Fruit fly (Drosophila melanogaster) whole organism, embryonic: ENCODE results near the gene CG15012.

Experiments
- ATbp ChIP-seq: fragments of 200-800 bp; sonication (Bioruptor generic); optimal IDR thresholded peaks from 2 replicates; lab custom pipeline; 2017; ENCODE audit warnings: missing biosample characterization, mild to moderate bottlenecking, missing genetic modification characterization, missing genetic modification reagents
- Atf-2 ChIP-seq: fragments of 200-800 bp; sonication (Bioruptor generic); optimal IDR thresholded peaks from 2 replicates; lab custom pipeline; 2016; ENCODE audit warnings: missing biosample characterization, missing genetic modification characterization
- B-H2 ChIP-seq: fragments of 200-800 bp; sonication (Bioruptor generic); optimal IDR thresholded peaks from 2 replicates; lab custom pipeline; 2018; ENCODE audit warnings: missing biosample characterization, mild to moderate bottlenecking, missing genetic modification characterization
- BEAF-32 ChIP-seq: fragments of 200-800 bp; sonication (Bioruptor generic); optimal IDR thresholded peaks from 3 replicates; lab custom pipeline; 2017; ENCODE audit warnings: missing biosample characterization, missing genetic modification characterization, mild to moderate bottlenecking, moderate library complexity, missing genetic modification reagents
- CG11398 ChIP-seq: fragments of 200-800 bp; sonication (Bioruptor generic); optimal IDR thresholded peaks from 2 replicates; lab custom pipeline; 2016; ENCODE audit warnings: missing biosample characterization, missing genetic modification characterization
- CG11560 ChIP-seq: fragments of 200-800 bp; sonication (Bioruptor generic); IDR thresholded peaks from 3 replicates; pipeline ENCODE4 v1.3.6; 2022; ENCODE audit warnings: missing biosample characterization, missing genetic modification characterization
- CG12104 ChIP-seq: fragments of 200-800 bp; sonication (Bioruptor generic); optimal IDR thresholded peaks from 3 replicates; lab custom pipeline; 2016; ENCODE audit warnings: missing biosample characterization, missing genetic modification characterization
- CG15514 ChIP-seq: fragments of 200-800 bp; sonication (Bioruptor generic); optimal IDR thresholded peaks from 3 replicates; lab custom pipeline; 2017; ENCODE audit warnings: missing biosample characterization, missing genetic modification characterization, mild to moderate bottlenecking, moderate library complexity, missing genetic modification reagents
- CG1792 ChIP-seq: fragments of 200-800 bp; sonication (Bioruptor generic); optimal IDR thresholded peaks from 2 replicates; lab custom pipeline; 2016; ENCODE audit warnings: missing biosample characterization, missing genetic modification characterization
- CG3163 ChIP-seq: fragments of 200-800 bp; sonication (Bioruptor generic); optimal IDR thresholded peaks from 3 replicates; lab custom pipeline; 2016; ENCODE audit warnings: missing biosample characterization, missing genetic modification characterization
- CG32767 ChIP-seq: fragments of 200-800 bp; sonication (Bioruptor generic); IDR thresholded peaks from 2 replicates; pipeline ENCODE4 v1.3.6; 2022; ENCODE audit warnings: missing biosample characterization, missing genetic modification characterization
- CG34422 ChIP-seq: fragments of 200-800 bp; sonication (Bioruptor generic); IDR thresholded peaks from 3 replicates; pipeline ENCODE4 v1.3.6; 2022; ENCODE audit warnings: missing biosample characterization, missing genetic modification characterization
- CG4617 ChIP-seq: fragments of 200-800 bp; sonication (Bioruptor generic); optimal IDR thresholded peaks from 3 replicates; lab custom pipeline; 2016; ENCODE audit warnings: missing biosample characterization, missing genetic modification characterization, borderline replicate concordance
- CG5245 ChIP-seq: fragments of 200-800 bp; sonication (Bioruptor generic); optimal IDR thresholded peaks from 3 replicates; lab custom pipeline; 2016; ENCODE audit warnings: missing biosample characterization, missing genetic modification characterization
- CG7786 ChIP-seq: fragments of 200-800 bp; sonication (Bioruptor generic); optimal IDR thresholded peaks from 2 replicates; lab custom pipeline; 2016; ENCODE audit warnings: missing biosample characterization, missing genetic modification characterization
- CG8089 ChIP-seq: fragments of 200-800 bp; sonication (Bioruptor generic); optimal IDR thresholded peaks from 3 replicates; lab custom pipeline; 2016; ENCODE audit warnings: missing biosample characterization, missing genetic modification characterization
- CG8388 ChIP-seq: fragments of 200-800 bp; sonication (Bioruptor generic); optimal IDR thresholded peaks from 2 replicates; lab custom pipeline; 2019; ENCODE audit warnings: missing biosample characterization, mild to moderate bottlenecking, missing genetic modification characterization, moderate library complexity
- CG8924 ChIP-seq: fragments of 200-800 bp; optimal IDR thresholded peaks from 3 replicates; lab custom pipeline; 2019; ENCODE audit warnings: missing biosample characterization, mild to moderate bottlenecking, missing genetic modification characterization, moderate library complexity
- CG9609 ChIP-seq: fragments of 200-800 bp; sonication (Bioruptor generic); optimal IDR thresholded peaks from 3 replicates; lab custom pipeline; 2016; ENCODE audit warnings: missing biosample characterization, missing genetic modification characterization
- CG9797 ChIP-seq: fragments of 200-800 bp; sonication (Bioruptor generic); optimal IDR thresholded peaks from 3 replicates; lab custom pipeline; 2018; ENCODE audit warnings: missing biosample characterization, mild to moderate bottlenecking, missing genetic modification characterization
- Dip2 ChIP-seq: fragments of 200-800 bp; sonication (Bioruptor generic); IDR thresholded peaks from 2 replicates; pipeline ENCODE4 v1.3.6; 2022; ENCODE audit warnings: missing biosample characterization, missing genetic modification characterization
- Hand ChIP-seq: fragments of 200-800 bp; sonication (Bioruptor generic); optimal IDR thresholded peaks from 2 replicates; lab custom pipeline; 2017; ENCODE audit warnings: mild to moderate bottlenecking, missing biosample characterization, missing genetic modification reagents, missing genetic modification characterization
- HmgD ChIP-seq: fragments of 200-800 bp; sonication (Bioruptor generic); optimal IDR thresholded peaks from 3 replicates; lab custom pipeline; 2016; ENCODE audit warnings: missing biosample characterization, missing genetic modification characterization
- Hsf ChIP-seq: fragments of 200-800 bp; sonication (Bioruptor generic); optimal IDR thresholded peaks from 3 replicates; lab custom pipeline; 2016; ENCODE audit warnings: missing biosample characterization, missing genetic modification characterization
- MESR4 ChIP-seq: fragments of 200-800 bp; sonication (Bioruptor generic); optimal IDR thresholded peaks from 2 replicates; lab custom pipeline; 2018; ENCODE audit warnings: missing biosample characterization, mild to moderate bottlenecking, missing genetic modification characterization, moderate library complexity
- Scr ChIP-seq: fragments of 200-800 bp; sonication (Bioruptor generic); IDR thresholded peaks from 2 replicates; pipeline ENCODE4 v1.3.6; 2022; ENCODE audit warnings: missing biosample characterization, missing genetic modification characterization; ENCODE audit not compliant: partially characterized antibody
- Sin3A ChIP-seq: fragments of >200 bp; optimal IDR thresholded peaks from 2 replicates; lab custom pipeline; 2018
- Sox100B ChIP-seq: fragments of 200-800 bp; sonication (Bioruptor generic); optimal IDR thresholded peaks from 3 replicates; lab custom pipeline; 2018; ENCODE audit warnings: missing biosample characterization, mild to moderate bottlenecking, missing genetic modification characterization
- Sry-β ChIP-seq: fragments of 200-800 bp; sonication (Bioruptor generic); optimal IDR thresholded peaks from 2 replicates; lab custom pipeline; 2018; ENCODE audit warnings: missing biosample characterization, mild to moderate bottlenecking, missing genetic modification characterization, moderate library complexity
- ara ChIP-seq: fragments of 200-800 bp; sonication (Bioruptor generic); IDR thresholded peaks from 2 replicates; pipeline ENCODE4 v1.3.6; 2022; ENCODE audit warnings: missing biosample characterization, missing genetic modification characterization
- bbx ChIP-seq: fragments of 200-800 bp; sonication (Bioruptor generic); IDR thresholded peaks from 2 replicates; pipeline ENCODE4 v1.3.6; 2022; ENCODE audit warnings: missing biosample characterization, missing genetic modification characterization; ENCODE audit not compliant: partially characterized antibody
- bcd ChIP-seq: fragments of 200-800 bp; sonication (Bioruptor generic); optimal IDR thresholded peaks from 2 replicates; lab custom pipeline; 2017; ENCODE audit warnings: missing biosample characterization, mild to moderate bottlenecking, missing genetic modification characterization
- bigmax ChIP-seq: fragments of 200-800 bp; sonication (Bioruptor generic); optimal IDR thresholded peaks from 2 replicates; lab custom pipeline; 2018; ENCODE audit warnings: missing biosample characterization, mild to moderate bottlenecking, missing genetic modification characterization
- croc ChIP-seq: fragments of 200-800 bp; sonication (Bioruptor generic); conservative IDR thresholded peaks from 3 replicates; pipeline ENCODE4 v1.3.6; 2022; ENCODE audit warnings: missing biosample characterization, missing genetic modification characterization
- cwo ChIP-seq: fragments of 200-800 bp; sonication (Bioruptor generic); optimal IDR thresholded peaks from 3 replicates; lab custom pipeline; 2017; ENCODE audit warnings: missing biosample characterization, missing genetic modification characterization, mild to moderate bottlenecking, moderate library complexity, missing genetic modification reagents
- en ChIP-seq: fragments of 200-800 bp; sonication (Bioruptor generic); optimal IDR thresholded peaks from 2 replicates; lab custom pipeline; 2016; ENCODE audit warnings: missing biosample characterization, missing genetic modification characterization
- fd64A ChIP-seq: fragments of 200-800 bp; sonication (Bioruptor generic); optimal IDR thresholded peaks from 3 replicates; lab custom pipeline; 2018; ENCODE audit warnings: missing biosample characterization, mild to moderate bottlenecking, missing genetic modification characterization
- fd96Cb ChIP-seq: fragments of 200-800 bp; sonication (Bioruptor generic); optimal IDR thresholded peaks from 2 replicates; lab custom pipeline; 2018; ENCODE audit warnings: missing biosample characterization, mild to moderate bottlenecking, missing genetic modification characterization, moderate library complexity
- ftz-f1 ChIP-seq: fragments of 200-800 bp; sonication (Bioruptor generic); optimal IDR thresholded peaks from 2 replicates; lab custom pipeline; 2016; ENCODE audit warnings: missing biosample characterization, missing genetic modification characterization
- gfzf ChIP-seq: fragments of 200-800 bp; sonication (Bioruptor generic); optimal IDR thresholded peaks from 2 replicates; lab custom pipeline; 2016; ENCODE audit warnings: missing biosample characterization, mild to moderate bottlenecking, missing genetic modification characterization, moderate library complexity
- lov ChIP-seq, 2 experiments: fragments of 200-800 bp in 1 of 2; fragments of >200 bp in 1 of 2; sonication (Bioruptor generic) in 1 of 2; IDR thresholded peaks in 1 of 2; optimal IDR thresholded peaks in 1 of 2; 2 replicates in 1 of 2; 3 replicates in 1 of 2; pipeline versions ENCODE4 v1.3.6 to Lab custom; 2017 to 2022; ENCODE audit warnings: missing biosample characterization in 1 of 2, missing genetic modification characterization in 1 of 2
- mirr ChIP-seq: fragments of 200-800 bp; sonication (Bioruptor generic); optimal IDR thresholded peaks from 3 replicates; lab custom pipeline; 2018; ENCODE audit warnings: missing biosample characterization, mild to moderate bottlenecking, missing genetic modification characterization
- nerfin-2 ChIP-seq: fragments of 200-800 bp; sonication (Bioruptor generic); IDR thresholded peaks from 2 replicates; pipeline ENCODE4 v1.3.6; 2022; ENCODE audit warnings: missing biosample characterization, missing genetic modification characterization; ENCODE audit not compliant: partially characterized antibody
- oc ChIP-seq: fragments of 200-800 bp; sonication (Bioruptor generic); optimal IDR thresholded peaks from 2 replicates; lab custom pipeline; 2018; ENCODE audit warnings: missing biosample characterization, mild to moderate bottlenecking, missing genetic modification characterization, moderate library complexity
- pita ChIP-seq: fragments of 200-800 bp; sonication (Bioruptor generic); optimal IDR thresholded peaks from 2 replicates; lab custom pipeline; 2017; ENCODE audit warnings: missing biosample characterization, mild to moderate bottlenecking, missing genetic modification characterization
- psq ChIP-seq: fragments of 200-800 bp; sonication (Bioruptor generic); optimal IDR thresholded peaks from 2 replicates; lab custom pipeline; 2017; ENCODE audit warnings: missing biosample characterization, missing genetic modification characterization
- rib ChIP-seq: fragments of 200-800 bp; sonication (Bioruptor generic); IDR thresholded peaks from 2 replicates; pipeline ENCODE4 v1.3.6; 2022; ENCODE audit warnings: missing biosample characterization, missing genetic modification characterization
- sima ChIP-seq: fragments of 200-800 bp; sonication (Bioruptor generic); optimal IDR thresholded peaks from 2 replicates; lab custom pipeline; 2016; ENCODE audit warnings: missing biosample characterization, missing genetic modification characterization
- twi ChIP-seq: fragments of 200-800 bp; optimal IDR thresholded peaks from 2 replicates; lab custom pipeline; 2019; ENCODE audit warnings: missing biosample characterization, mild to moderate bottlenecking, missing genetic modification characterization, moderate library complexity
- yki ChIP-seq: fragments of >200 bp; optimal IDR thresholded peaks from 3 replicates; lab custom pipeline; 2018

Gene CG15012

dm6 chr3L:4283428-4284089, 8.5 kb downstream of the CG15012 start, which contains the start of the genes srw and CG1316 (continued):
- TF ChIP-seq CG8388 (GFP tag; lab: Kevin White, UChicago) (no peak), pita (no peak), yki (lab: Kevin White, UChicago) (no peak), mirr (GFP tag; lab: Kevin White, UChicago) (no peak), Atf-2 (GFP tag; lab: Kevin White, UChicago) (no peak), ara (GFP tag; lab: Robert Waterston, UW) (no peak), bbx (peak; percentile 60), psq (no peak), CG32767 (GFP tag; lab: Robert Waterston, UW) (peak; percentile 99), rib (GFP tag; lab: Robert Waterston, UW) (no peak), CG8924 (no peak), twi (tag; lab: Kevin White, UChicago) (no peak), Sin3A (lab: Kevin White, UChicago) (no peak), CG5245 (GFP tag; lab: Kevin White, UChicago) (no peak), Scr (peak; percentile 47), MESR4 (GFP tag; lab: Kevin White, UChicago) (peak; percentile 95), CG11398 (GFP tag; lab: Kevin White, UChicago) (no peak), Hsf (no peak), CG12104 (GFP tag; lab: Kevin White, UChicago) (no peak), CG3163 (GFP tag; lab: Kevin White, UChicago) (no peak), CG9609 (no peak), Sox100B (GFP tag; lab: Kevin White, UChicago) (no peak), Hand (no peak), lov (optimal IDR thresholded peaks at IDR 0.05; lab: Kevin White, UChicago) (no peak), lov (GFP tag; IDR thresholded peaks at IDR 0.05; lab: Robert Waterston, UW) (no peak), en (GFP tag; lab: Kevin White, UChicago) (no peak), gfzf (GFP tag; lab: Kevin White, UChicago) (peak; percentile 12), BEAF-32 (GFP tag; lab: Kevin White, UChicago) (peak; percentile 49), CG11560 (no peak), Sry-β (no peak), Dip2 (GFP tag; lab: Robert Waterston, UW) (no peak), HmgD (GFP tag; lab: Kevin White, UChicago) (no peak), bigmax (GFP tag; lab: Kevin White, UChicago) (peak; percentile 43), croc (GFP tag; lab: Robert Waterston, UW) (no peak), ftz-f1 (GFP tag; lab: Kevin White, UChicago) (no peak), CG8089 (GFP tag; lab: Kevin White, UChicago) (no peak), B-H2 (GFP tag; lab: Kevin White, UChicago) (peak; percentile 46), CG4617 (GFP tag; lab: Kevin White, UChicago) (peak; percentile 56), sima (GFP tag; lab: Kevin White, UChicago) (no peak), CG7786 (GFP tag; lab: Kevin White, UChicago) (no peak), CG1792 (GFP tag; lab: Kevin White, UChicago) (no peak), CG9797 (GFP tag; lab: Kevin White, UChicago) (peak; percentile 3), CG34422 (GFP tag; lab: Robert Waterston, UW) (peak; percentile 57; the same call in 1 of the 3 replicates), oc (tag; lab: Kevin White, UChicago) (no peak), fd64A (GFP tag; lab: Kevin White, UChicago) (no peak), ATbp (no peak), nerfin-2 (GFP tag; lab: Robert Waterston, UW) (no peak), bcd (GFP tag; lab: Kevin White, UChicago) (no peak), cwo (GFP tag; lab: Kevin White, UChicago) (no peak), CG15514 (GFP tag; lab: Kevin White, UChicago) (peak; percentile 99), fd96Cb (no peak)
